Fruit fly (Drosophila melanogaster): Measurements from ENCODE around the gene CG14565.
A peak's percentile ranks its signal among the peaks of the same experiment; 100 is the strongest.

CG14565 gene

DNA sequence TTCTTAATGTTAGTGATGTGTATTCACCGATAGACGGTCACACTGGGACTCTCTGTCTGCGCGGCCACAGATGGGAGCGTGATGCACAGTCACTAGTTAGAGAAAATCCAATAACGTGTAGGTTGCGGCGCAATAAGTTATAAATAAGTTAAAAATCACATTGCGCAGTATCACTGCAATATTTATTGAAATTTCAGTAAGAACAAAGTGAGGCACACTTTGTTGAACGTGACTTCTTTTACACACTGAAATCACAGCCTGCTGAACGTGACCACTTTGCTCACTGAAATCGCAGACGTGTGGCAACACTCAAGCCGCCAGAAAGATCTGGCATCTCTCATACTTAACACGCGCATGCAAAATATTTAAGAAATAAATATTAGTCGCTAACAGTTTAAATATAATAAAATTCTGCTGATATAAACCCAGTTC is 15.4 kb downstream of the CG14565 start, which contains the start of the genes CG11247 and Polr2H:
CG11247 (minus strand) TSS at position 191 of the 432 bp plus-strand sequence.
Polr2H (plus strand) TSS at position 317 of the 432 bp plus-strand sequence.
- TF ChIP-seq CG30403 (GFP tag; optimal IDR thresholded peaks at IDR 0.05) (peak; percentile 97), CG3847 (GFP tag; IDR thresholded peaks at IDR 0.05) (peak; percentile 95), CG1832 (GFP tag; optimal IDR thresholded peaks at IDR 0.05) (no peak), gce (GFP tag; IDR thresholded peaks at IDR 0.05) (no peak; the same call in 2 of the 3 replicates), Deaf1 (tag; optimal IDR thresholded peaks at IDR 0.05) (no peak), zf30C (GFP tag; optimal IDR thresholded peaks at IDR 0.05) (no peak), D19B (GFP tag; optimal IDR thresholded peaks at IDR 0.05) (peak; percentile 67), fd96Cb (tag; optimal IDR thresholded peaks at IDR 0.05) (peak; percentile 85), fd102C (GFP tag; optimal IDR thresholded peaks at IDR 0.05) (no peak), NFAT (GFP tag; IDR thresholded peaks at IDR 0.05) (peak; percentile 91), stwl (tag; optimal IDR thresholded peaks at IDR 0.05) (peak; percentile 79), Ets65A (GFP tag) (peak; percentile 100), HmgZ (tag; optimal IDR thresholded peaks at IDR 0.05) (peak; percentile 94), CG6765 (GFP tag; optimal IDR thresholded peaks at IDR 0.05) (no peak), CG11504 (tag; optimal IDR thresholded peaks at IDR 0.05) (peak; percentile 85), HLH4C (GFP tag; IDR thresholded peaks at IDR 0.05; ENCODE audit: partially characterized antibody) (peak; percentile 67), Jarid2 (GFP tag; optimal IDR thresholded peaks at IDR 0.05) (peak; percentile 47), Poxn (GFP tag; IDR thresholded peaks at IDR 0.05) (peak; percentile 71; the same call in 1 of the 2 replicates), klu (GFP tag; IDR thresholded peaks at IDR 0.05) (peak; percentile 91), repo (GFP tag; optimal IDR thresholded peaks at IDR 0.05) (peak; percentile 89), Stat92E (GFP tag; optimal IDR thresholded peaks at IDR 0.05) (no peak), E2f2 (GFP tag; IDR thresholded peaks at IDR 0.05) (peak; percentile 59), Pdp1 (GFP tag; optimal IDR thresholded peaks at IDR 0.05) (peak; percentile 89 to 97), ase (GFP tag; IDR thresholded peaks at IDR 0.05) (peak; percentile 92), jigr1 (GFP tag; IDR thresholded peaks at IDR 0.05) (peak; percentile 87), Gug (GFP tag; IDR thresholded peaks at IDR 0.05) (peak; percentile 96), grn (GFP tag; optimal IDR thresholded peaks at IDR 0.05) (peak; percentile 30), CG17361 (GFP tag; IDR thresholded peaks at IDR 0.05) (peak; percentile 93), CG6791 (GFP tag; IDR thresholded peaks at IDR 0.05; ENCODE audit: partially characterized antibody) (peak; percentile 75), CG30431 (GFP tag; optimal IDR thresholded peaks at IDR 0.05) (peak; percentile 90), CG12942 (GFP tag; optimal IDR thresholded peaks at IDR 0.05) (peak; percentile 94), zfh1 (GFP tag; IDR thresholded peaks at IDR 0.05) (peak; percentile 92), CG9609 (GFP tag; optimal IDR thresholded peaks at IDR 0.05) (peak; percentile 97), Lpt (GFP tag; optimal IDR thresholded peaks at IDR 0.05) (no peak), CG6654 (GFP tag; optimal IDR thresholded peaks at IDR 0.05) (peak; percentile 72), pfk (GFP tag; optimal IDR thresholded peaks at IDR 0.05) (no peak), sens-2 (GFP tag; IDR thresholded peaks at IDR 0.05) (peak; percentile 72; the same call in 1 of the 2 replicates), zen2 (GFP tag; IDR thresholded peaks at IDR 0.05; ENCODE audit: partially characterized antibody) (peak; percentile 58; the same call in 1 of the 3 replicates), pum (GFP tag; optimal IDR thresholded peaks at IDR 0.05) (peak; percentile 96), pb (GFP tag; optimal IDR thresholded peaks at IDR 0.05) (peak; percentile 86), ranshi (GFP tag; IDR thresholded peaks at IDR 0.05) (peak; percentile 93; the same call in 1 of the 2 replicates), cato (GFP tag; optimal IDR thresholded peaks at IDR 0.05; ENCODE audit: borderline replicate concordance) (peak; percentile 92), CG4820 (GFP tag; optimal IDR thresholded peaks at IDR 0.05) (peak; percentile 91), CG13894 (tag; optimal IDR thresholded peaks at IDR 0.05) (no peak), kay (GFP tag; optimal IDR thresholded peaks at IDR 0.05) (peak; percentile 72), H2.0 (GFP tag; IDR thresholded peaks at IDR 0.05) (peak; percentile 89), chn (GFP tag; optimal IDR thresholded peaks at IDR 0.05) (peak; percentile 96), gro (GFP tag; optimal IDR thresholded peaks at IDR 0.05) (peak; percentile 91), CG3726 (GFP tag; IDR thresholded peaks at IDR 0.05) (peak; percentile 83; the same call in 2 of the 3 replicates), CG33213 (GFP tag; optimal IDR thresholded peaks at IDR 0.05) (peak; percentile 90), Sox102F (GFP tag; optimal IDR thresholded peaks at IDR 0.05) (peak; percentile 89)

Data from whole organism, embryonic.